Fruit fly (Drosophila melanogaster) whole organism, embryonic: ENCODE measurements around the gene CG6126.

Experiments
- Abd-B ChIP-seq: fragments of 200-800 bp; sonication (Bioruptor generic); optimal IDR thresholded peaks from 2 replicates; lab custom pipeline; 2018; ENCODE audit warnings: missing biosample characterization, mild to moderate bottlenecking, missing genetic modification characterization, moderate library complexity
- Bgb ChIP-seq: fragments of 200-800 bp; sonication (Bioruptor generic); IDR thresholded peaks from 2 replicates; pipeline ENCODE4 v1.3.6; 2022; ENCODE audit warnings: missing biosample characterization, missing genetic modification characterization; ENCODE audit not compliant: partially characterized antibody
- Blimp-1 ChIP-seq: fragments of 200-800 bp; sonication (Bioruptor generic); optimal IDR thresholded peaks from 3 replicates; lab custom pipeline; 2018; ENCODE audit warnings: missing biosample characterization, missing genetic modification characterization, mild to moderate bottlenecking, moderate library complexity, missing genetic modification reagents
- C15 ChIP-seq: fragments of 200-800 bp; sonication (Bioruptor generic); IDR thresholded peaks from 3 replicates; pipeline ENCODE4 v1.3.6; 2022; ENCODE audit warnings: missing biosample characterization, missing genetic modification characterization
- CG11560 ChIP-seq: fragments of 200-800 bp; sonication (Bioruptor generic); IDR thresholded peaks from 3 replicates; pipeline ENCODE4 v1.3.6; 2022; ENCODE audit warnings: missing biosample characterization, missing genetic modification characterization
- CG11696 ChIP-seq: fragments of 200-800 bp; sonication (Bioruptor generic); IDR thresholded peaks from 2 replicates; pipeline ENCODE4 v1.3.6; 2022; ENCODE audit warnings: missing biosample characterization, missing genetic modification characterization
- CG14965 ChIP-seq: fragments of 200-800 bp; sonication (Bioruptor generic); optimal IDR thresholded peaks from 2 replicates; lab custom pipeline; 2016; ENCODE audit warnings: missing biosample characterization, missing genetic modification characterization, borderline replicate concordance
- CG15269 ChIP-seq: fragments of 200-800 bp; sonication (Bioruptor generic); optimal IDR thresholded peaks from 2 replicates; lab custom pipeline; 2018; ENCODE audit warnings: missing biosample characterization, mild to moderate bottlenecking, missing genetic modification characterization, moderate library complexity
- CG1529 ChIP-seq: fragments of 200-800 bp; sonication (Bioruptor generic); optimal IDR thresholded peaks from 3 replicates; lab custom pipeline; 2018; ENCODE audit warnings: missing biosample characterization, missing genetic modification characterization
- CG16779 ChIP-seq: fragments of 200-800 bp; sonication (Bioruptor generic); IDR thresholded peaks from 2 replicates; pipeline ENCODE4 v1.3.6; 2022; ENCODE audit warnings: missing biosample characterization, missing genetic modification characterization
- CG17186 ChIP-seq: fragments of 200-800 bp; sonication (Bioruptor generic); optimal IDR thresholded peaks from 3 replicates; lab custom pipeline; 2017; ENCODE audit warnings: missing biosample characterization, missing genetic modification reagents, missing genetic modification characterization
- CG17612 ChIP-seq: fragments of 200-800 bp; sonication (Bioruptor generic); IDR thresholded peaks from 2 replicates; pipeline ENCODE4 v1.3.6; 2022; ENCODE audit warnings: missing biosample characterization, missing genetic modification characterization
- CG17802 ChIP-seq: fragments of 200-800 bp; sonication (Bioruptor generic); optimal IDR thresholded peaks from 2 replicates; lab custom pipeline; 2018; ENCODE audit warnings: missing biosample characterization, mild to moderate bottlenecking, missing genetic modification characterization, moderate library complexity
- CG17912 ChIP-seq: fragments of 200-800 bp; sonication (Bioruptor generic); optimal IDR thresholded peaks from 2 replicates; lab custom pipeline; 2018; ENCODE audit warnings: missing biosample characterization, mild to moderate bottlenecking, missing genetic modification characterization
- CG2129 ChIP-seq: fragments of 200-800 bp; sonication (Bioruptor generic); IDR thresholded peaks from 2 replicates; pipeline ENCODE4 v1.3.6; 2022; ENCODE audit warnings: missing biosample characterization, missing genetic modification characterization; ENCODE audit not compliant: partially characterized antibody
- CG33213 ChIP-seq: fragments of 200-800 bp; sonication (Bioruptor generic); optimal IDR thresholded peaks from 3 replicates; lab custom pipeline; 2016; ENCODE audit warnings: missing biosample characterization, missing genetic modification characterization
- CG4820 ChIP-seq: fragments of 200-800 bp; sonication (Bioruptor generic); optimal IDR thresholded peaks from 3 replicates; lab custom pipeline; 2016; ENCODE audit warnings: missing biosample characterization, missing genetic modification characterization
- CG5245 ChIP-seq: fragments of 200-800 bp; sonication (Bioruptor generic); optimal IDR thresholded peaks from 3 replicates; lab custom pipeline; 2016; ENCODE audit warnings: missing biosample characterization, missing genetic modification characterization
- CG7987 ChIP-seq: fragments of 200-800 bp; sonication (Bioruptor generic); optimal IDR thresholded peaks from 2 replicates; lab custom pipeline; 2018; ENCODE audit warnings: missing biosample characterization, mild to moderate bottlenecking, missing genetic modification characterization, moderate library complexity
- CG8944 ChIP-seq: fragments of 200-800 bp; sonication (Bioruptor generic); optimal IDR thresholded peaks from 3 replicates; lab custom pipeline; 2016; ENCODE audit warnings: missing biosample characterization, missing genetic modification characterization
- CG9817 ChIP-seq: fragments of 200-800 bp; sonication (Bioruptor generic); optimal IDR thresholded peaks from 2 replicates; lab custom pipeline; 2018; ENCODE audit warnings: missing biosample characterization, mild to moderate bottlenecking, missing genetic modification characterization, moderate library complexity
- D ChIP-seq, 2 experiments: fragments of 200-800 bp in 1 of 2; fragments of >200 bp in 1 of 2; sonication (Bioruptor generic) in 1 of 2; optimal IDR thresholded peaks; 2 replicates in 1 of 2; 3 replicates in 1 of 2; lab custom pipeline; 2017; ENCODE audit warnings: mild to moderate bottlenecking in 1 of 2, missing biosample characterization in 1 of 2, missing genetic modification characterization in 1 of 2, missing genetic modification reagents in 1 of 2
- E2f2 ChIP-seq: fragments of 200-800 bp; sonication (Bioruptor generic); IDR thresholded peaks from 2 replicates; pipeline ENCODE4 v1.3.6; 2022; ENCODE audit warnings: missing biosample characterization, missing genetic modification characterization
- ERR ChIP-seq: fragments of 200-800 bp; sonication (Bioruptor generic); optimal IDR thresholded peaks from 2 replicates; lab custom pipeline; 2016; ENCODE audit warnings: missing biosample characterization, missing genetic modification characterization
- Ets65A ChIP-seq: fragments of 200-800 bp; sonication (Bioruptor generic); peaks from one replicate; lab custom pipeline; 2016; ENCODE audit warnings: missing biosample characterization, missing genetic modification characterization
- Hr3 ChIP-seq: fragments of 200-800 bp; sonication (Bioruptor generic); optimal IDR thresholded peaks from 3 replicates; lab custom pipeline; 2016; ENCODE audit warnings: missing biosample characterization, missing genetic modification characterization
- Jarid2 ChIP-seq: fragments of 200-800 bp; sonication (Bioruptor generic); optimal IDR thresholded peaks from 3 replicates; lab custom pipeline; 2017; ENCODE audit warnings: mild to moderate bottlenecking, missing biosample characterization, missing genetic modification reagents, missing genetic modification characterization
- Med ChIP-seq: fragments of 200-800 bp; sonication (Bioruptor generic); peaks from one replicate; lab custom pipeline; 2016; ENCODE audit warnings: missing biosample characterization, missing genetic modification characterization, mild to moderate bottlenecking, inconsistent platforms, moderate library complexity
- Mrtf ChIP-seq: fragments of 200-800 bp; sonication (Bioruptor generic); IDR thresholded peaks from 3 replicates; pipeline ENCODE4 v1.3.6; 2022; ENCODE audit warnings: missing biosample characterization, missing genetic modification characterization
- Ssrp ChIP-seq: fragments of 200-800 bp; sonication (Bioruptor generic); optimal IDR thresholded peaks from 2 replicates; lab custom pipeline; 2018; ENCODE audit warnings: missing biosample characterization, mild to moderate bottlenecking, missing genetic modification characterization, moderate library complexity
- TFAM ChIP-seq: fragments of 200-800 bp; sonication (Bioruptor generic); optimal IDR thresholded peaks from 2 replicates; lab custom pipeline; 2017; ENCODE audit warnings: missing biosample characterization, missing genetic modification characterization, inconsistent platforms
- caup ChIP-seq: fragments of 200-800 bp; sonication (Bioruptor generic); optimal IDR thresholded peaks from 3 replicates; lab custom pipeline; 2017; ENCODE audit warnings: missing biosample characterization, mild to moderate bottlenecking, missing genetic modification characterization, moderate library complexity; ENCODE audit not compliant: severe bottlenecking
- chinmo ChIP-seq: fragments of 200-800 bp; sonication (Bioruptor generic); IDR thresholded peaks from 4 replicates; pipeline ENCODE4 v1.3.6; 2022; ENCODE audit warnings: missing biosample characterization, missing genetic modification characterization; ENCODE audit not compliant: partially characterized antibody
- crp ChIP-seq, 2 experiments: fragments of 200-800 bp; sonication (Bioruptor generic); optimal IDR thresholded peaks; 2 replicates in 1 of 2; 3 replicates in 1 of 2; lab custom pipeline; 2017; ENCODE audit warnings: missing biosample characterization in 2 of 2, missing genetic modification characterization in 2 of 2, mild to moderate bottlenecking in 1 of 2, moderate library complexity in 1 of 2
- gce ChIP-seq: fragments of 200-800 bp; sonication (Bioruptor generic); IDR thresholded peaks from 3 replicates; pipeline ENCODE4 v1.3.6; 2022; ENCODE audit warnings: missing biosample characterization, missing genetic modification characterization
- gsb-n ChIP-seq: fragments of 200-800 bp; sonication (Bioruptor generic); optimal IDR thresholded peaks from 3 replicates; lab custom pipeline; 2018; ENCODE audit warnings: missing biosample characterization, mild to moderate bottlenecking, missing genetic modification characterization
- h ChIP-seq: fragments of >200 bp; optimal IDR thresholded peaks from 2 replicates; lab custom pipeline; 2017
- hb ChIP-seq: fragments of 200-800 bp; sonication (Bioruptor generic); IDR thresholded peaks from 3 replicates; pipeline ENCODE4 v1.3.6; 2022; ENCODE audit warnings: missing biosample characterization, missing genetic modification characterization; ENCODE audit not compliant: partially characterized antibody
- klu ChIP-seq: fragments of 200-800 bp; sonication (Bioruptor generic); IDR thresholded peaks from 2 replicates; pipeline ENCODE4 v1.3.6; 2022; ENCODE audit warnings: missing biosample characterization, missing genetic modification characterization
- mirr ChIP-seq: fragments of 200-800 bp; sonication (Bioruptor generic); optimal IDR thresholded peaks from 3 replicates; lab custom pipeline; 2018; ENCODE audit warnings: missing biosample characterization, mild to moderate bottlenecking, missing genetic modification characterization
- scrt ChIP-seq: fragments of 200-800 bp; sonication (Bioruptor generic); optimal IDR thresholded peaks from 2 replicates; lab custom pipeline; 2018; ENCODE audit warnings: missing biosample characterization, mild to moderate bottlenecking, missing genetic modification characterization, moderate library complexity
- sens ChIP-seq: fragments of 200-800 bp; sonication (Bioruptor generic); peaks from one replicate; lab custom pipeline; 2016; ENCODE audit warnings: missing biosample characterization, missing genetic modification characterization
- sqz ChIP-seq: fragments of 200-800 bp; sonication (Bioruptor generic); optimal IDR thresholded peaks from 3 replicates; lab custom pipeline; 2018; ENCODE audit warnings: missing biosample characterization, mild to moderate bottlenecking, missing genetic modification characterization
- stwl ChIP-seq: fragments of 200-800 bp; sonication (Bioruptor generic); optimal IDR thresholded peaks from 3 replicates; lab custom pipeline; 2018; ENCODE audit warnings: missing biosample characterization, mild to moderate bottlenecking, missing genetic modification characterization, moderate library complexity
- tap ChIP-seq: fragments of 200-800 bp; optimal IDR thresholded peaks from 3 replicates; lab custom pipeline; 2019; ENCODE audit warnings: missing biosample characterization, mild to moderate bottlenecking, missing genetic modification characterization, moderate library complexity
- tio ChIP-seq: fragments of 200-800 bp; sonication (Bioruptor generic); optimal IDR thresholded peaks from 2 replicates; lab custom pipeline; 2017; ENCODE audit warnings: missing biosample characterization, missing genetic modification characterization, inconsistent platforms
- unpg ChIP-seq: fragments of 200-800 bp; sonication (Bioruptor generic); optimal IDR thresholded peaks from 3 replicates; lab custom pipeline; 2018; ENCODE audit warnings: missing biosample characterization, mild to moderate bottlenecking, missing genetic modification characterization, moderate library complexity
- usp ChIP-seq: fragments of >200 bp; optimal IDR thresholded peaks from 2 replicates; lab custom pipeline; 2017; ENCODE audit warnings: missing biosample characterization, missing genetic modification characterization

The CG6126 gene

DNA sequence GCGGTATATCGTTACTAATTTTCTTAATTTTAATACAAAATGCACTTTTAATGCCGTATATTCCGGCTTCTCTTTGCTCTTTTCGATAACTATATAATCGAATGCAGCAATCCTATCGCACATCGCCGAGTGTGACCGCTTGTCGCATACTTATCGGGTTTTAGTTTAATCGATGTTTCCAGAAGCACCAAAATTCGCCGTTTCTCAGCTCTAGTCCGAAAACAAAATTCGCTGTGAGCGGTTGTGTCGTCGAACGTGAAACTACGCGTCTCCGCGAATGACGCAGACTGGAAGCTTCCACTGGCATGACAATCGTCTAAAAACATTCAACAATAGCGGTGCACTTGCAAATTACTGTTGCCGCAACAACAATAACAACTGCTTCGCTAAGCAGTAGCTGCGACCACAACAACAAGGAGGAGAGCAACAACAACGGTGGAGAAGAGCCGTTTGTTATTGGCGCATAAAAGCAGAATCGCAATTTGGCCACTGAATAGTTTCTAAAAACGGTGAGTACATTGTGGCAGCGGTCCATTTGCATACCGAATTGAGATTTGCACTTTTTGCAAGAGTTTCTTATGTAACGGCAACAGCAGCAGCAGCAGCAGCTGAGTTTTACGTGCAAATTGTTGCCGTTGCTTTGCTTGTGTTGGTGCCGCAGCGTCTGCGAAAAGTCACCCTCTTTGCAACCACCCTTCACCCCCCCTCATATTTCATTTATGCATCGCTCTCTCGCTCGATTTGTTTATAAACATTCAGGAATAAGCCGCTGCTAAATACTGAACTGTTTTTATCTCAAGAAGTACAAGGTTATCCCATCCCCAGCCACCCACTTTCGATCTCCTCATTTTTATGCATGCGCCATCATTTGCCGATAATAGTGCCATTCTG, 15.8 kb downstream of the CG6126 start, which contains the start of gene sra (continued):
- TF ChIP-seq Jarid2 (GFP tag; lab: Kevin White, UChicago) (peak; percentile 98), D (optimal IDR thresholded peaks at IDR 0.05; lab: Kevin White, UChicago) (no peak), D (GFP tag; optimal IDR thresholded peaks at IDR 0.05; lab: Kevin White, UChicago) (no peak), CG9817 (tag; lab: Kevin White, UChicago) (no peak), CG7987 (peak; percentile 73), CG17186 (GFP tag; lab: Kevin White, UChicago) (peak; percentile 3), TFAM (GFP tag; lab: Kevin White, UChicago) (no peak), CG8944 (GFP tag; lab: Kevin White, UChicago) (no peak), ERR (GFP tag; lab: Kevin White, UChicago) (peak; percentile 25), tap (tag; lab: Kevin White, UChicago) (no peak), hb (peak; percentile 96), CG33213 (peak; percentile 66), Bgb (GFP tag; lab: Robert Waterston, UW) (peak; percentile 99), CG5245 (GFP tag; lab: Kevin White, UChicago) (no peak), Ets65A (GFP tag; lab: Kevin White, UChicago) (peak; percentile 85), E2f2 (GFP tag; lab: Robert Waterston, UW) (peak; percentile 32), caup (peak; percentile 33), sqz (GFP tag; lab: Kevin White, UChicago) (no peak), usp (GFP tag; lab: Kevin White, UChicago) (no peak), scrt (GFP tag; lab: Kevin White, UChicago) (peak; percentile 32), CG17612 (GFP tag; lab: Robert Waterston, UW) (no peak), unpg (GFP tag; lab: Kevin White, UChicago) (peak; percentile 13), CG4820 (GFP tag; lab: Kevin White, UChicago) (no peak), Ssrp (tag; lab: Kevin White, UChicago) (no peak), gce (GFP tag; lab: Robert Waterston, UW) (no peak), Mrtf (no peak), CG17912 (peak; percentile 28), Med (peak; percentile 94), C15 (GFP tag; lab: Robert Waterston, UW) (no peak), stwl (tag; lab: Kevin White, UChicago) (peak; percentile 97), CG11560 (tag; lab: Robert Waterston, UW) (peak; percentile 97), chinmo (GFP tag; lab: Robert Waterston, UW) (peak; percentile 98), CG16779 (GFP tag; lab: Robert Waterston, UW) (peak; percentile 52; the same call in 1 of the 2 replicates), gsb-n (tag; lab: Kevin White, UChicago) (peak; percentile 20), tio (GFP tag; lab: Kevin White, UChicago) (no peak), CG17802 (tag; lab: Kevin White, UChicago) (no peak), crp (GFP tag; optimal IDR thresholded peaks at IDR 0.05; lab: Kevin White, UChicago) (no peak), Hr3 (GFP tag; lab: Kevin White, UChicago) (no peak), h (lab: Kevin White, UChicago) (no peak), CG1529 (GFP tag; lab: Kevin White, UChicago) (no peak), Blimp-1 (GFP tag; lab: Kevin White, UChicago) (no peak), CG11696 (GFP tag; lab: Robert Waterston, UW) (no peak), CG15269 (tag; lab: Kevin White, UChicago) (peak; percentile 14), CG14965 (GFP tag; lab: Kevin White, UChicago) (no peak), sens (GFP tag; lab: Kevin White, UChicago) (peak; percentile 85), mirr (peak; percentile 34), Abd-B (GFP tag; lab: Kevin White, UChicago) (no peak), klu (GFP tag; lab: Robert Waterston, UW) (no peak), CG2129 (GFP tag; lab: Robert Waterston, UW) (peak; percentile 91)
